Fruit fly (Drosophila melanogaster): Measurements from ENCODE around the gene Pih1D1.

dm6 chr2L:12672296-12672695, 49.3 kb downstream of the Pih1D1 start:
- TF ChIP-seq insv (optimal IDR thresholded peaks at IDR 0.05): no peak
- TF ChIP-seq psq (optimal IDR thresholded peaks at IDR 0.05): no peak

Measured in Kc167 (cell line).